Fruit fly (Drosophila melanogaster) whole organism, embryonic: Measurements from ENCODE around the gene CG43707.
A peak's percentile ranks its signal among the peaks of the same experiment; 100 is the strongest.

Experiments
- Asciz ChIP-seq: fragments of 200-800 bp; sonication (Bioruptor generic); optimal IDR thresholded peaks from 2 replicates; lab custom pipeline; 2017; ENCODE audit warnings: missing biosample characterization, mild to moderate bottlenecking, missing genetic modification characterization, missing genetic modification reagents
- Bgb ChIP-seq: fragments of 200-800 bp; sonication (Bioruptor generic); IDR thresholded peaks from 2 replicates; pipeline ENCODE4 v1.3.6; 2022; ENCODE audit warnings: missing biosample characterization, missing genetic modification characterization; ENCODE audit not compliant: partially characterized antibody
- CG10209 ChIP-seq: fragments of 200-800 bp; sonication (Bioruptor generic); optimal IDR thresholded peaks from 3 replicates; lab custom pipeline; 2017; ENCODE audit warnings: missing biosample characterization, mild to moderate bottlenecking, missing genetic modification characterization, missing genetic modification reagents
- CG10274 ChIP-seq: fragments of 200-800 bp; sonication (Bioruptor generic); optimal IDR thresholded peaks from 3 replicates; lab custom pipeline; 2017; ENCODE audit warnings: missing biosample characterization, mild to moderate bottlenecking, missing genetic modification characterization
- CG10366 ChIP-seq: fragments of 200-800 bp; sonication (Bioruptor generic); IDR thresholded peaks from 2 replicates; pipeline ENCODE4 v1.3.6; 2022; ENCODE audit warnings: missing biosample characterization, missing genetic modification characterization
- CG10565 ChIP-seq: fragments of 200-800 bp; sonication (Bioruptor generic); optimal IDR thresholded peaks from 3 replicates; lab custom pipeline; 2016; ENCODE audit warnings: missing biosample characterization, mild to moderate bottlenecking, missing genetic modification characterization
- CG11085 ChIP-seq: fragments of 200-800 bp; sonication (Bioruptor generic); IDR thresholded peaks from 2 replicates; pipeline ENCODE4 v1.3.6; 2022; ENCODE audit warnings: missing biosample characterization, missing genetic modification characterization
- CG11247 ChIP-seq: fragments of 200-800 bp; sonication (Bioruptor generic); IDR thresholded peaks from 2 replicates; pipeline ENCODE4 v1.3.6; 2022; ENCODE audit warnings: missing biosample characterization, missing genetic modification characterization
- CG11695 ChIP-seq: fragments of 200-800 bp; sonication (Bioruptor generic); IDR thresholded peaks from 3 replicates; pipeline ENCODE4 v1.3.6; 2022; ENCODE audit warnings: missing biosample characterization, missing genetic modification characterization
- CG12236 ChIP-seq: fragments of 200-800 bp; sonication (Bioruptor generic); optimal IDR thresholded peaks from 2 replicates; lab custom pipeline; 2016; ENCODE audit warnings: missing biosample characterization, missing genetic modification characterization
- CG13296 ChIP-seq: fragments of 200-800 bp; sonication (Bioruptor generic); optimal IDR thresholded peaks from 3 replicates; lab custom pipeline; 2018; ENCODE audit warnings: missing biosample characterization, mild to moderate bottlenecking, missing genetic modification characterization
- CG13424 ChIP-seq: fragments of 200-800 bp; sonication (Bioruptor generic); optimal IDR thresholded peaks from 2 replicates; lab custom pipeline; 2019; ENCODE audit warnings: missing biosample characterization, mild to moderate bottlenecking, missing genetic modification characterization, moderate library complexity
- CG15479 ChIP-seq: fragments of 200-800 bp; sonication (Bioruptor generic); optimal IDR thresholded peaks from 3 replicates; lab custom pipeline; 2019; ENCODE audit warnings: missing biosample characterization, mild to moderate bottlenecking, missing genetic modification characterization, moderate library complexity
- CG16779 ChIP-seq: fragments of 200-800 bp; sonication (Bioruptor generic); IDR thresholded peaks from 2 replicates; pipeline ENCODE4 v1.3.6; 2022; ENCODE audit warnings: missing biosample characterization, missing genetic modification characterization
- CG16813 ChIP-seq: fragments of 200-800 bp; sonication (Bioruptor generic); IDR thresholded peaks from 3 replicates; pipeline ENCODE4 v1.3.6; 2022; ENCODE audit warnings: missing biosample characterization, missing genetic modification characterization; ENCODE audit not compliant: partially characterized antibody
- CG1832 ChIP-seq: fragments of 200-800 bp; sonication (Bioruptor generic); optimal IDR thresholded peaks from 2 replicates; lab custom pipeline; 2017; ENCODE audit warnings: missing biosample characterization, mild to moderate bottlenecking, missing genetic modification characterization, inconsistent platforms
- CG30020 ChIP-seq: fragments of 200-800 bp; optimal IDR thresholded peaks from 2 replicates; lab custom pipeline; 2019; ENCODE audit warnings: missing biosample characterization, mild to moderate bottlenecking, missing genetic modification characterization, moderate library complexity
- CG30403 ChIP-seq: fragments of 200-800 bp; sonication (Bioruptor generic); optimal IDR thresholded peaks from 3 replicates; lab custom pipeline; 2016; ENCODE audit warnings: missing biosample characterization, missing genetic modification characterization
- CG32767 ChIP-seq: fragments of 200-800 bp; sonication (Bioruptor generic); IDR thresholded peaks from 2 replicates; pipeline ENCODE4 v1.3.6; 2022; ENCODE audit warnings: missing biosample characterization, missing genetic modification characterization
- CG4328 ChIP-seq: fragments of 200-800 bp; sonication (Bioruptor generic); optimal IDR thresholded peaks from 3 replicates; lab custom pipeline; 2017; ENCODE audit warnings: missing biosample characterization, missing genetic modification reagents, missing genetic modification characterization
- CG4404 ChIP-seq: fragments of 200-800 bp; sonication (Bioruptor generic); IDR thresholded peaks from 2 replicates; pipeline ENCODE4 v1.3.6; 2022; ENCODE audit warnings: missing biosample characterization, missing genetic modification characterization
- CG6654 ChIP-seq: fragments of 200-800 bp; sonication (Bioruptor generic); optimal IDR thresholded peaks from 2 replicates; lab custom pipeline; 2017; ENCODE audit warnings: missing biosample characterization, mild to moderate bottlenecking, missing genetic modification characterization
- CG8290 ChIP-seq, 3 experiments: fragments of 200-800 bp; sonication (Bioruptor generic); optimal IDR thresholded peaks; 2 replicates each; lab custom pipeline; 2016 to 2019; ENCODE audit warnings: missing biosample characterization in 3 of 3, missing genetic modification characterization in 3 of 3, mild to moderate bottlenecking in 2 of 3, moderate library complexity in 1 of 3
- CG9215 ChIP-seq: fragments of 200-800 bp; sonication (Bioruptor generic); IDR thresholded peaks from 2 replicates; pipeline ENCODE4 v1.3.6; 2022; ENCODE audit warnings: missing biosample characterization, missing genetic modification characterization
- Chrac-16 ChIP-seq: fragments of 200-800 bp; sonication (Bioruptor generic); optimal IDR thresholded peaks from 3 replicates; lab custom pipeline; 2016; ENCODE audit warnings: missing biosample characterization, missing genetic modification characterization
- Dad ChIP-seq: fragments of 200-800 bp; sonication (Bioruptor generic); optimal IDR thresholded peaks from 3 replicates; lab custom pipeline; 2016; ENCODE audit warnings: missing biosample characterization, missing genetic modification characterization
- Dip3 ChIP-seq: fragments of 200-800 bp; sonication (Bioruptor generic); optimal IDR thresholded peaks from 3 replicates; lab custom pipeline; 2016; ENCODE audit warnings: missing biosample characterization, missing genetic modification characterization
- Doc2 ChIP-seq: fragments of 200-800 bp; sonication (Bioruptor generic); IDR thresholded peaks from 2 replicates; pipeline ENCODE4 v1.3.6; 2022; ENCODE audit warnings: missing biosample characterization, missing genetic modification characterization
- Eip74EF ChIP-seq, 2 experiments: fragments of 200-800 bp in 1 of 2; fragments of >200 bp in 1 of 2; sonication (Bioruptor generic) in 1 of 2; optimal IDR thresholded peaks; 2 replicates each; lab custom pipeline; 2017 to 2019; ENCODE audit warnings: missing biosample characterization in 2 of 2, missing genetic modification characterization in 2 of 2, mild to moderate bottlenecking in 1 of 2, moderate library complexity in 1 of 2
- Hr3 ChIP-seq: fragments of 200-800 bp; sonication (Bioruptor generic); optimal IDR thresholded peaks from 3 replicates; lab custom pipeline; 2016; ENCODE audit warnings: missing biosample characterization, missing genetic modification characterization
- MBD-R2 ChIP-seq: fragments of 200-800 bp; sonication (Bioruptor generic); IDR thresholded peaks from 2 replicates; pipeline ENCODE4 v1.3.6; 2022; ENCODE audit warnings: missing biosample characterization, missing genetic modification characterization
- Neu2 ChIP-seq: fragments of 200-800 bp; sonication (Bioruptor generic); optimal IDR thresholded peaks from 3 replicates; lab custom pipeline; 2016; ENCODE audit warnings: missing biosample characterization, missing genetic modification characterization, borderline replicate concordance
- Nf-YB ChIP-seq: fragments of 200-800 bp; sonication (Bioruptor generic); optimal IDR thresholded peaks from 3 replicates; lab custom pipeline; 2019; ENCODE audit warnings: missing biosample characterization, mild to moderate bottlenecking, missing genetic modification characterization, moderate library complexity
- Oli ChIP-seq: fragments of 200-800 bp; sonication (Bioruptor generic); optimal IDR thresholded peaks from 2 replicates; lab custom pipeline; 2018; ENCODE audit warnings: missing biosample characterization, mild to moderate bottlenecking, missing genetic modification characterization, moderate library complexity
- Optix ChIP-seq: fragments of 200-800 bp; sonication (Bioruptor generic); IDR thresholded peaks from 3 replicates; pipeline ENCODE4 v1.3.6; 2022; ENCODE audit warnings: missing biosample characterization, missing genetic modification characterization
- Usf ChIP-seq: fragments of 200-800 bp; sonication (Bioruptor generic); optimal IDR thresholded peaks from 2 replicates; lab custom pipeline; 2017; ENCODE audit warnings: missing genotype, missing biosample characterization, missing genetic modification characterization
- bcd ChIP-seq: fragments of 200-800 bp; sonication (Bioruptor generic); optimal IDR thresholded peaks from 2 replicates; lab custom pipeline; 2017; ENCODE audit warnings: missing biosample characterization, mild to moderate bottlenecking, missing genetic modification characterization
- bowl ChIP-seq: fragments of 200-800 bp; sonication (Bioruptor generic); IDR thresholded peaks from 2 replicates; pipeline ENCODE4 v1.3.6; 2022; ENCODE audit warnings: missing biosample characterization, missing genetic modification characterization
- chm ChIP-seq: fragments of 200-800 bp; sonication (Bioruptor generic); IDR thresholded peaks from 2 replicates; pipeline ENCODE4 v1.3.6; 2022; ENCODE audit warnings: missing biosample characterization, missing genetic modification characterization
- esg ChIP-seq: fragments of 200-800 bp; sonication (Bioruptor generic); conservative IDR thresholded peaks from 2 replicates; pipeline ENCODE4 v1.3.6; 2022; ENCODE audit warnings: missing biosample characterization, missing genetic modification characterization
- fu2 ChIP-seq: fragments of 200-800 bp; sonication (Bioruptor generic); optimal IDR thresholded peaks from 2 replicates; lab custom pipeline; 2016; ENCODE audit warnings: missing biosample characterization, missing genetic modification characterization
- gcm ChIP-seq: fragments of 200-800 bp; sonication (Bioruptor generic); optimal IDR thresholded peaks from 2 replicates; lab custom pipeline; 2019; ENCODE audit warnings: missing biosample characterization, mild to moderate bottlenecking, missing genetic modification characterization, moderate library complexity
- grn ChIP-seq: fragments of 200-800 bp; sonication (Bioruptor generic); optimal IDR thresholded peaks from 3 replicates; lab custom pipeline; 2017; ENCODE audit warnings: missing biosample characterization, missing genetic modification characterization
- ham ChIP-seq: fragments of 200-800 bp; sonication (Bioruptor generic); IDR thresholded peaks from 2 replicates; pipeline ENCODE4 v1.3.6; 2022; ENCODE audit warnings: missing biosample characterization, missing genetic modification characterization
- mld ChIP-seq: fragments of 200-800 bp; sonication (Bioruptor generic); IDR thresholded peaks from 3 replicates; pipeline ENCODE4 v1.3.6; 2022; ENCODE audit warnings: missing biosample characterization, missing genetic modification characterization; ENCODE audit not compliant: partially characterized antibody
- nerfin-2 ChIP-seq: fragments of 200-800 bp; sonication (Bioruptor generic); IDR thresholded peaks from 2 replicates; pipeline ENCODE4 v1.3.6; 2022; ENCODE audit warnings: missing biosample characterization, missing genetic modification characterization; ENCODE audit not compliant: partially characterized antibody
- scrt ChIP-seq: fragments of 200-800 bp; sonication (Bioruptor generic); optimal IDR thresholded peaks from 2 replicates; lab custom pipeline; 2018; ENCODE audit warnings: missing biosample characterization, mild to moderate bottlenecking, missing genetic modification characterization, moderate library complexity
- sna ChIP-seq: fragments of 200-800 bp; sonication (Bioruptor generic); IDR thresholded peaks from 2 replicates; pipeline ENCODE4 v1.3.6; 2022; ENCODE audit warnings: missing biosample characterization, missing genetic modification characterization; ENCODE audit not compliant: partially characterized antibody
- zfh1 ChIP-seq: fragments of 200-800 bp; sonication (Bioruptor generic); IDR thresholded peaks from 3 replicates; pipeline ENCODE4 v1.3.6; 2022; ENCODE audit warnings: missing biosample characterization, missing genetic modification characterization

Gene CG43707

dm6 chr2L:3769718-3770461, 12.8 kb downstream of the CG43707 start (continued):
- TF ChIP-seq CG16813 (GFP tag; lab: Robert Waterston, UW) = no peak
- TF ChIP-seq grn = no peak
- TF ChIP-seq CG4328 (GFP tag; lab: Kevin White, UChicago) = no peak
- TF ChIP-seq bcd (GFP tag; lab: Kevin White, UChicago) = no peak
- TF ChIP-seq scrt (GFP tag; lab: Kevin White, UChicago) = peak; percentile 15
- peak; percentile 60 for TF ChIP-seq Asciz (GFP tag; lab: Kevin White, UChicago)
- no peak for TF ChIP-seq Neu2
- TF ChIP-seq Oli (tag; lab: Kevin White, UChicago) = peak; percentile 55
- peak; percentile 8 for TF ChIP-seq Nf-YB (GFP tag; lab: Kevin White, UChicago)
- peak; percentile 40 for TF ChIP-seq CG10209 (GFP tag; lab: Kevin White, UChicago)
- TF ChIP-seq chm (GFP tag; lab: Robert Waterston, UW) = no peak
- no peak for TF ChIP-seq CG9215 (GFP tag; lab: Robert Waterston, UW)
- no peak for TF ChIP-seq CG8290 (GFP tag; optimal IDR thresholded peaks at IDR 0.05; lab: Kevin White, UChicago)
- TF ChIP-seq CG8290 (tag; optimal IDR thresholded peaks at IDR 0.05; lab: Kevin White, UChicago) = no peak
- TF ChIP-seq ham (GFP tag; lab: Robert Waterston, UW) = no peak
- no peak for TF ChIP-seq CG6654 (GFP tag; lab: Kevin White, UChicago)
- TF ChIP-seq Hr3 (GFP tag; lab: Kevin White, UChicago) = peak; percentile 11
- peak; percentile 52; the same call in 1 of the 3 replicates for TF ChIP-seq CG11695 (GFP tag; lab: Robert Waterston, UW)
- TF ChIP-seq CG4404 (GFP tag; lab: Robert Waterston, UW) = no peak
- peak; percentile 67 for TF ChIP-seq CG13424
- TF ChIP-seq CG32767 = no peak
- TF ChIP-seq Bgb (GFP tag; lab: Robert Waterston, UW) = no peak
- no peak for TF ChIP-seq CG15479 (GFP tag; lab: Kevin White, UChicago)
- TF ChIP-seq fu2 (GFP tag; lab: Kevin White, UChicago) = no peak
- TF ChIP-seq Dad = no peak
- no peak for TF ChIP-seq CG30020 (tag; lab: Kevin White, UChicago)
- TF ChIP-seq Optix (GFP tag; lab: Robert Waterston, UW) = no peak
- no peak for TF ChIP-seq CG10274
- TF ChIP-seq CG12236 = no peak
- peak; percentile 34 for TF ChIP-seq CG13296 (GFP tag; lab: Kevin White, UChicago)
- TF ChIP-seq Chrac-16 = peak; percentile 23
- TF ChIP-seq gcm (GFP tag; lab: Kevin White, UChicago) = peak; percentile 65
- peak; percentile 51 for TF ChIP-seq CG30403 (GFP tag; lab: Kevin White, UChicago)
- TF ChIP-seq Doc2 (GFP tag; lab: Robert Waterston, UW) = no peak
- 0 out of 2 replicates have a peak, but pooled peaks have one; percentile 37 for TF ChIP-seq bowl (GFP tag; lab: Robert Waterston, UW)
- no peak for TF ChIP-seq CG10565 (GFP tag; lab: Kevin White, UChicago)
- no peak for TF ChIP-seq CG16779 (GFP tag; lab: Robert Waterston, UW)
- peak; percentile 30; the same call in 1 of the 2 replicates for TF ChIP-seq esg
- no peak for TF ChIP-seq nerfin-2
- TF ChIP-seq mld (GFP tag; lab: Robert Waterston, UW) = no peak
- TF ChIP-seq zfh1 (GFP tag; lab: Robert Waterston, UW) = 0 out of 3 replicates have a peak, but pooled peaks have one; percentile 4
- no peak for TF ChIP-seq CG1832 (GFP tag; lab: Kevin White, UChicago)
- TF ChIP-seq CG10366 (GFP tag; lab: Robert Waterston, UW) = no peak
- no peak for TF ChIP-seq Usf (GFP tag; lab: Kevin White, UChicago)
- no peak for TF ChIP-seq sna
- TF ChIP-seq Eip74EF (GFP tag; optimal IDR thresholded peaks at IDR 0.05; lab: Kevin White, UChicago) = peak in 1 of 2 experiments; percentile 80
- TF ChIP-seq Dip3 = no peak
- no peak for TF ChIP-seq MBD-R2 (GFP tag; lab: Robert Waterston, UW)
- no peak for TF ChIP-seq CG11085 (GFP tag; lab: Robert Waterston, UW)
- no peak for TF ChIP-seq CG11247 (GFP tag; lab: Robert Waterston, UW)
